Worm (Caenorhabditis elegans): ENCODE results near the gene npr-41.

ce11 chrII:11485200-11485599 is 25.3 kb upstream of the npr-41 start, which contains the start of gene twk-5:
- TF ChIP-seq tbx-2 (tag; optimal IDR thresholded peaks at IDR 0.05), result no peak
- TF ChIP-seq elt-2 (tag; optimal IDR thresholded peaks at IDR 0.05), result no peak
- TF ChIP-seq nhr-11 (tag; optimal IDR thresholded peaks at IDR 0.05), result no peak
- TF ChIP-seq ets-4 (tag; optimal IDR thresholded peaks at IDR 0.05), result no peak
- TF ChIP-seq fkh-10 (GFP tag; optimal IDR thresholded peaks at IDR 0.05), result no peak
- no peak for TF ChIP-seq pros-1 (tag; optimal IDR thresholded peaks at IDR 0.05)
- TF ChIP-seq ama-1 (optimal IDR thresholded peaks at IDR 0.05), result no peak
- TF ChIP-seq tbx-7 (tag; optimal IDR thresholded peaks at IDR 0.05), result no peak
